Worm (Caenorhabditis elegans) whole organism, L1 larva: Measurements from ENCODE around the gene F59A1.12.

Source experiments
- C04F5.9 ChIP-seq: sonication (generic microtip); optimal IDR thresholded peaks from 2 replicates; lab custom pipeline; 2016; ENCODE audit warnings: missing genetic modification characterization, missing compliant biosample characterization
- C16A3.4 ChIP-seq: fragments of 150-350 bp; optimal IDR thresholded peaks from 2 replicates; lab custom pipeline; 2014; ENCODE audit warnings: missing biosample characterization, missing genetic modification characterization
- Y116A8C.19 ChIP-seq: sonication (generic microtip); optimal IDR thresholded peaks from 2 replicates; lab custom pipeline; 2016; ENCODE audit warnings: missing compliant biosample characterization, missing genetic modification characterization, borderline replicate concordance
- ama-1 ChIP-seq: fragments of 150-350 bp; optimal IDR thresholded peaks from 2 replicates; lab custom pipeline; 2014
- blmp-1 ChIP-seq: fragments of 150-350 bp; optimal IDR thresholded peaks from 2 replicates; lab custom pipeline; 2014; ENCODE audit warnings: missing biosample characterization, missing genetic modification characterization
- ceh-88 ChIP-seq: fragments of 200-800 bp; sonication (Bioruptor generic); IDR thresholded peaks from 2 replicates; pipeline ENCODE4 v1.3.6; 2022; ENCODE audit warnings: missing genetic modification characterization, missing compliant biosample characterization
- dpl-1 ChIP-seq, 3 experiments: fragments of 150-350 bp in 2 of 3; sonication (generic microtip) in 1 of 3; optimal IDR thresholded peaks; 2 replicates each; lab custom pipeline; 2014 to 2017; ENCODE audit warnings: missing biosample characterization in 3 of 3, missing genetic modification characterization in 3 of 3, missing genetic modification reagents in 3 of 3
- dsc-1 ChIP-seq: sonication (generic microtip); optimal IDR thresholded peaks from 2 replicates; lab custom pipeline; 2016; ENCODE audit warnings: mild to moderate bottlenecking, missing genetic modification characterization, missing compliant biosample characterization
- efl-1 ChIP-seq, 4 experiments: fragments of 150-350 bp; optimal IDR thresholded peaks in 3 of 4; peaks in 1 of 4; 1 replicate in 1 of 4; 2 replicates in 3 of 4; lab custom pipeline; 2014; ENCODE audit warnings: missing biosample characterization in 2 of 4, missing genetic modification characterization in 2 of 4, missing genetic modification reagents in 2 of 4
- efl-3 ChIP-seq: fragments of 200-800 bp; sonication (Bioruptor generic); optimal IDR thresholded peaks from 2 replicates; lab custom pipeline; 2018; ENCODE audit warnings: mild to moderate bottlenecking, missing genetic modification characterization, missing compliant biosample characterization
- egl-13 ChIP-seq: sonication (generic microtip); optimal IDR thresholded peaks from 2 replicates; lab custom pipeline; 2016; ENCODE audit warnings: missing genotype, missing genetic modification reagents, missing genetic modification characterization, missing compliant biosample characterization
- egl-27 ChIP-seq, 2 experiments: fragments of 150-350 bp in 1 of 2; sonication (generic microtip); optimal IDR thresholded peaks; 3 replicates each; lab custom pipeline; 2017 to 2018; ENCODE audit warnings: missing biosample characterization in 2 of 2, missing genetic modification characterization in 2 of 2, missing genetic modification reagents in 2 of 2
- ets-5 ChIP-seq: fragments of 200-800 bp; sonication (Bioruptor generic); IDR thresholded peaks from 2 replicates; pipeline ENCODE4 v1.3.6; 2022; ENCODE audit warnings: missing genetic modification characterization, missing compliant biosample characterization
- fkh-10 ChIP-seq: sonication (generic microtip); optimal IDR thresholded peaks from 2 replicates; lab custom pipeline; 2017; ENCODE audit warnings: missing biosample characterization, missing genetic modification reagents, missing genetic modification characterization
- fkh-8 ChIP-seq: sonication (generic microtip); optimal IDR thresholded peaks from 2 replicates; lab custom pipeline; 2016; ENCODE audit warnings: mild to moderate bottlenecking, missing genetic modification characterization, missing compliant biosample characterization
- grh-1 ChIP-seq: fragments of 200-800 bp; sonication (Bioruptor generic); IDR thresholded peaks from 2 replicates; pipeline ENCODE4 v1.3.6; 2022; ENCODE audit warnings: missing genetic modification reagents, missing genetic modification characterization, missing compliant biosample characterization
- hlh-4 ChIP-seq: sonication (generic microtip); optimal IDR thresholded peaks from 2 replicates; lab custom pipeline; 2016; ENCODE audit warnings: mild to moderate bottlenecking, missing genetic modification characterization, missing compliant biosample characterization
- lin-15B ChIP-seq: fragments of 150-350 bp; sonication (generic microtip); optimal IDR thresholded peaks from 3 replicates; lab custom pipeline; 2014; ENCODE audit warnings: missing biosample characterization, missing genetic modification characterization
- lin-35 ChIP-seq, 2 experiments: fragments of 150-350 bp; optimal IDR thresholded peaks; 2 replicates each; lab custom pipeline; 2014; ENCODE audit warnings: missing biosample characterization in 2 of 2, missing genetic modification characterization in 2 of 2, missing genetic modification reagents in 2 of 2
- lin-39 ChIP-seq: fragments of 150-350 bp; optimal IDR thresholded peaks from 2 replicates; lab custom pipeline; 2014; ENCODE audit warnings: missing biosample characterization, missing genetic modification reagents, missing genetic modification characterization
- lsy-2 ChIP-seq, 2 experiments: fragments of 150-350 bp; optimal IDR thresholded peaks; 2 replicates each; lab custom pipeline; 2014; ENCODE audit warnings: missing biosample characterization in 2 of 2, missing genetic modification characterization in 2 of 2
- mab-9 ChIP-seq: fragments of 200-800 bp; sonication (Bioruptor generic); IDR thresholded peaks from 2 replicates; pipeline ENCODE4 v1.3.6; 2022; ENCODE audit warnings: missing genetic modification reagents, missing genetic modification characterization, missing compliant biosample characterization
- mdl-1 ChIP-seq, 2 experiments: fragments of 150-350 bp; optimal IDR thresholded peaks; 2 replicates each; lab custom pipeline; 2014 to 2017; ENCODE audit warnings: missing biosample characterization in 2 of 2, missing genetic modification characterization in 2 of 2, inconsistent platforms in 1 of 2
- nhr-11 ChIP-seq: fragments of 150-350 bp; optimal IDR thresholded peaks from 2 replicates; lab custom pipeline; 2014; ENCODE audit warnings: missing biosample characterization, missing genetic modification characterization
- nhr-237 ChIP-seq: fragments of 150-350 bp; optimal IDR thresholded peaks from 2 replicates; lab custom pipeline; 2014; ENCODE audit warnings: missing biosample characterization, missing genetic modification characterization
- nhr-71 ChIP-seq: sonication (generic microtip); optimal IDR thresholded peaks from 2 replicates; lab custom pipeline; 2016; ENCODE audit warnings: mild to moderate bottlenecking, missing genetic modification characterization, moderate library complexity, missing compliant biosample characterization
- nhr-84 ChIP-seq: sonication (generic microtip); optimal IDR thresholded peaks from 2 replicates; lab custom pipeline; 2017; ENCODE audit warnings: missing biosample characterization, missing genetic modification characterization
- pqm-1 ChIP-seq: sonication (generic microtip); optimal IDR thresholded peaks from 3 replicates; lab custom pipeline; 2017; ENCODE audit warnings: missing biosample characterization, missing genetic modification characterization
- skn-1 ChIP-seq: fragments of 150-350 bp; optimal IDR thresholded peaks from 2 replicates; lab custom pipeline; 2014; ENCODE audit warnings: missing biosample characterization, missing genetic modification characterization
- snu-23 ChIP-seq: sonication (generic microtip); optimal IDR thresholded peaks from 2 replicates; lab custom pipeline; 2016; ENCODE audit warnings: missing genetic modification characterization, missing compliant biosample characterization
- sup-37 ChIP-seq: fragments of 200-800 bp; sonication (Bioruptor generic); optimal IDR thresholded peaks from 2 replicates; lab custom pipeline; 2018; ENCODE audit warnings: mild to moderate bottlenecking, missing genetic modification characterization, missing compliant biosample characterization
- swsn-7 ChIP-seq: sonication (generic microtip); optimal IDR thresholded peaks from 2 replicates; lab custom pipeline; 2016; ENCODE audit warnings: missing genetic modification characterization, missing compliant biosample characterization
- unc-130 ChIP-seq: fragments of 150-350 bp; optimal IDR thresholded peaks from 2 replicates; lab custom pipeline; 2017; ENCODE audit warnings: missing biosample characterization, missing genetic modification characterization, inconsistent platforms
- vab-15 ChIP-seq: sonication (generic microtip); optimal IDR thresholded peaks from 2 replicates; lab custom pipeline; 2017; ENCODE audit warnings: missing genotype, mild to moderate bottlenecking, missing genetic modification characterization, missing compliant biosample characterization
- zag-1 ChIP-seq: fragments of 150-350 bp; optimal IDR thresholded peaks from 2 replicates; lab custom pipeline; 2014; ENCODE audit warnings: missing biosample characterization, missing genetic modification characterization
- zip-4 ChIP-seq: fragments of 200-800 bp; sonication (Bioruptor generic); optimal IDR thresholded peaks from 2 replicates; lab custom pipeline; 2018; ENCODE audit warnings: mild to moderate bottlenecking, missing genetic modification characterization, moderate library complexity, missing compliant biosample characterization
- ztf-11 ChIP-seq, 2 experiments: sonication (generic microtip); optimal IDR thresholded peaks; 2 replicates each; lab custom pipeline; 2016 to 2017; ENCODE audit warnings: missing genetic modification characterization in 2 of 2, missing biosample characterization in 1 of 2, missing compliant biosample characterization in 1 of 2

Gene F59A1.12

DNA sequence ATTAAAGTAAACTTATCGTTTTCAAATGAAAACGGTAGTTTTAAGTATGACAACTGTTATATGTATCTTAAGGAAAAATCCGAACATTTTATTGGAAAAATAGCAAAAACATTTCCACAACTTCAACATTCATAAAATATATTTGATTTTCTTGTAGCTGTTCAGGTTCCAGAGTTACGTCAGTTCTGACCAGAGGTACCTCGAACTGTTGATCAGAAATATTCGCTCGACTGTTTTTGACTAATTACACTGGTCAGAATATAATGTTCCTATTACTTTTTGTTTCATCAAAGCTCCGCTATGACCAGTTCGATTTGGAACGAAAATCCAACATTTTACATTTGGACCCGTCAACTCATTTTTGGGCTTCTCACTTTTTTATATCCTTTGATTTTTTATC, 39.4 kb upstream of the F59A1.12 start, which contains the start of gene srh-31:
Gene srh-31, plus strand, starts transcription at position 301 of the 400 bp plus-strand sequence.
- TF ChIP-seq egl-27 (tag; optimal IDR thresholded peaks at IDR 0.05; lab: Kevin White, UChicago) (no peak), lin-15B (tag; lab: Kevin White, UChicago) (no peak), ama-1 (lab: Kevin White, UChicago) (no peak), grh-1 (GFP tag; lab: Robert Waterston, UW) (no peak), egl-13 (tag; lab: Kevin White, UChicago) (no peak), ztf-11 (tag; optimal IDR thresholded peaks at IDR 0.05; lab: Kevin White, UChicago) (no peak), dpl-1 (GFP tag; optimal IDR thresholded peaks at IDR 0.05; lab: Kevin White, UChicago) (no peak)
- TF ChIP-seq, all 84 proteins: peak for 0

DNA sequence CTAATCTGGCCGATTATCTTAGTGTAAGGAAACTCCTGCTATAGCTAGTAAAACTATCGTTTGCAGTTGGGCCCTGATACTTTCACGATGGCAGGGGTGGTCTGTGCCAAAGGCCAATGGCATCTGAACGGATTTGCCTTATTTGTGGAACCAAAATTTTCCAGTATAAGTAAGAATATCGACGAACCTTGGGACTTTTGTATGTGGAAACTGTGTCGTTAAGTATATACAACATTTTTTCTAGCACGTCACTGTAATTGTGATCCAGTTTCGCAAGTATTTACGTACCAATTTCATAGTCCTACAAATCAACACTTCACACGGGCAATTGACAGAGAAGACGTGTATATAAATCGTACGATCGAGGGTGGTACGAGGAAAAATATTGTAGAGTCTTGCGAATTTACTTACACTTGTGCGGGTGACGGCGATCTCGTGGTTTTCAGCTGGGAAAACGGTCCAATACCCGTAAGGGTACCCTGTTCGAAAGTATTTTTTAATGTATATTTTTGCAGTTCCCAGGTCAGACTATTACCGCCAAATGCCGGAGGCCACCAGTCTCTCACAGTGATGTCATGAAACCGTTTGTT, 38.7 kb upstream of the F59A1.12 start:
- no peak for TF ChIP-seq mdl-1 (tag; optimal IDR thresholded peaks at IDR 0.05; lab: Kevin White, UChicago)
- no peak for TF ChIP-seq mab-9
- TF ChIP-seq grh-1 (GFP tag; lab: Robert Waterston, UW) = no peak
- no peak for TF ChIP-seq pqm-1 (tag; lab: Kevin White, UChicago)
- no peak for TF ChIP-seq nhr-84 (tag; lab: Kevin White, UChicago)
- no peak for TF ChIP-seq nhr-11
- TF ChIP-seq C16A3.4 = no peak
- TF ChIP-seq lin-39 (tag; lab: Kevin White, UChicago) = no peak
- TF ChIP-seq sup-37 = no peak

DNA sequence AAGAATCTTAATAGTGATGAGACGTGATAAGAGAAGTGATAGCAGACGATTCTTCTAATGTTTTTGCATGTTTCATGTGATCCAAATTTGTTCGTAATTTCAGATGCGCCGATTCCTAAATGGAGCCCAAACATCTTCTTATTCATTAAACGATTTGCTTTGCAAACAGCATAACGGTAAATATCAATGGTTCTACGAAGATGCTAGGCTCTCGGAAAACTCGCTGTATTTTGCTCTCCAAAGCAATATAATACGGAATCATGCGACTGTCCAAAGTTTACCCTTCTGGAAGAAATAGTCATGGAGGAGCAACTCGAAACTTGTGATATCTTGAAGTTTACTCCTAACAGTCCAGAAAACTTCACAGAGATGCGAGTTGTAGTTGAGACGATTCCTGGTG, 38.2 kb upstream of the F59A1.12 start, which contains the start of gene W06D12.6:
Gene W06D12.6, plus strand, starts transcription at position 301 of the 400 bp plus-strand sequence.
- TF ChIP-seq unc-130 (no peak), lin-35 (GFP tag; optimal IDR thresholded peaks at IDR 0.05; lab: Kevin White, UChicago) (no peak), hlh-4 (tag; lab: Kevin White, UChicago) (no peak), swsn-7 (tag; lab: Kevin White, UChicago) (no peak), fkh-10 (no peak), fkh-8 (no peak), zag-1 (tag; lab: Kevin White, UChicago) (no peak), ets-5 (no peak), lsy-2 (tag; optimal IDR thresholded peaks at IDR 0.05; lab: Kevin White, UChicago) (no peak)

ce11 chrV:17700728-17701262, 33.2 kb upstream of the F59A1.12 start, which contains the start of the genes Y26G10.5 and srh-32:
Gene Y26G10.5 (minus strand): TSS chrV:17700828.
Gene srh-32 (plus strand): TSS chrV:17701212.
- TF ChIP-seq zip-4 (GFP tag; lab: Kevin White, UChicago) (no peak), blmp-1 (tag; lab: Kevin White, UChicago) (no peak), nhr-71 (tag; lab: Kevin White, UChicago) (no peak)

ce11 chrV:17699659-17700058, 32.1 kb upstream of the F59A1.12 start, which contains the start of gene Y26G10.6:
Gene Y26G10.6 (plus strand): TSS chrV:17699959.
- TF ChIP-seq Y116A8C.19 (tag; lab: Kevin White, UChicago) (no peak), nhr-237 (tag; lab: Kevin White, UChicago) (no peak), ztf-11 (tag; optimal IDR thresholded peaks at IDR 0.05; lab: Kevin White, UChicago) (no peak), skn-1 (tag; lab: Kevin White, UChicago) (no peak), lsy-2 (tag; optimal IDR thresholded peaks at IDR 0.05; lab: Kevin White, UChicago) (no peak), ceh-88 (GFP tag; lab: Robert Waterston, UW) (no peak), dsc-1 (tag; lab: Kevin White, UChicago) (no peak), C04F5.9 (tag; lab: Kevin White, UChicago) (no peak), vab-15 (tag; lab: Kevin White, UChicago) (no peak), efl-1 (optimal IDR thresholded peaks at IDR 0.05; lab: Kevin White, UChicago) (no peak), efl-1 (GFP tag; optimal IDR thresholded peaks at IDR 0.05 in 1 of 2; lab: Kevin White, UChicago) (no peak), snu-23 (GFP tag; lab: Kevin White, UChicago) (no peak), efl-3 (no peak)
